Worm (Caenorhabditis elegans): ENCODE results near the gene T15H9.4.

ce11 chrII:9636300-9636699 is 24.6 kb downstream of the T15H9.4 start, which contains the start of gene ZK1307.7:
- TF ChIP-seq ztf-11 (tag; optimal IDR thresholded peaks at IDR 0.05) (no peak), zag-1 (tag; optimal IDR thresholded peaks at IDR 0.05) (no peak), nhr-23 (tag; optimal IDR thresholded peaks at IDR 0.05) (no peak)

Data from whole organism, L2 larva.